Worm (Caenorhabditis elegans): ENCODE results near the gene ltd-1.

Gene ltd-1

ce11 chrII:8091528-8091927, 1.0 kb downstream of the ltd-1 start (continued):
- TF ChIP-seq daf-19 (GFP tag; conservative IDR thresholded peaks at IDR 0.05): no peak
- no peak for TF ChIP-seq T20F7.1 (GFP tag; optimal IDR thresholded peaks at IDR 0.05)
- TF ChIP-seq nhr-237 (tag; optimal IDR thresholded peaks at IDR 0.05): no peak
- no peak for TF ChIP-seq egl-27 (tag; optimal IDR thresholded peaks at IDR 0.05)
- no peak for TF ChIP-seq zfp-3 (GFP tag; conservative IDR thresholded peaks at IDR 0.05)
- no peak for TF ChIP-seq skn-1 (tag; optimal IDR thresholded peaks at IDR 0.05)
- peak; percentile 62 for TF ChIP-seq duxl-1 (tag; optimal IDR thresholded peaks at IDR 0.05; ENCODE audit: poor library complexity)
- no peak for TF ChIP-seq R02D3.7 (tag; optimal IDR thresholded peaks at IDR 0.05)
- TF ChIP-seq dve-1 (tag; optimal IDR thresholded peaks at IDR 0.05; ENCODE audit: insufficient read depth): peak; percentile 67
- no peak for TF ChIP-seq Y105C5A.15 (GFP tag; IDR thresholded peaks at IDR 0.05)
- no peak for TF ChIP-seq D1046.2 (GFP tag; IDR thresholded peaks at IDR 0.05)
- no peak for TF ChIP-seq hif-1 (tag; optimal IDR thresholded peaks at IDR 0.05)
- no peak for TF ChIP-seq madf-9 (GFP tag; conservative IDR thresholded peaks at IDR 0.05)
- peak; percentile 40; the same call in 1 of the 2 replicates for TF ChIP-seq Y48G9A.11 (GFP tag; IDR thresholded peaks at IDR 0.05)
- no peak for TF ChIP-seq fos-1 (tag; optimal IDR thresholded peaks at IDR 0.05)
- TF ChIP-seq dmd-6 (GFP tag; IDR thresholded peaks at IDR 0.05): peak; percentile 25; the same call in 1 of the 2 replicates
- TF ChIP-seq zag-1 (tag; optimal IDR thresholded peaks at IDR 0.05): no peak
- TF ChIP-seq snpc-4 (tag; optimal IDR thresholded peaks at IDR 0.05): peak; percentile 86
- TF ChIP-seq ceh-82 (tag; optimal IDR thresholded peaks at IDR 0.05): no peak
- TF ChIP-seq zfp-2 (tag; optimal IDR thresholded peaks at IDR 0.05): no peak
- TF ChIP-seq aha-1 (tag): peak; percentile 90
- TF ChIP-seq tra-1 (GFP tag; IDR thresholded peaks at IDR 0.05): no peak
- TF ChIP-seq pha-4 (GFP tag; IDR thresholded peaks at IDR 0.05): no peak
- no peak for TF ChIP-seq pha-4 (tag; optimal IDR thresholded peaks at IDR 0.05)
- TF ChIP-seq dmd-8 (GFP tag; IDR thresholded peaks at IDR 0.05): no peak
- TF ChIP-seq daf-8 (GFP tag; IDR thresholded peaks at IDR 0.05): no peak
- peak; percentile 93 for TF ChIP-seq ama-1 (optimal IDR thresholded peaks at IDR 0.05)
- no peak; the same call in 1 of the 2 replicates for TF ChIP-seq set-16 (GFP tag; IDR thresholded peaks at IDR 0.05)
- peak; percentile 53 for TF ChIP-seq nhr-25 (tag; optimal IDR thresholded peaks at IDR 0.05; ENCODE audit: borderline replicate concordance, insufficient read depth)
- TF ChIP-seq fkh-10 (GFP tag; optimal IDR thresholded peaks at IDR 0.05): no peak
- TF ChIP-seq lin-15B (tag; optimal IDR thresholded peaks at IDR 0.05): no peak
- peak; percentile 77 for TF ChIP-seq mes-2 (tag; optimal IDR thresholded peaks at IDR 0.05; ENCODE audit: poor library complexity, severe bottlenecking)
- no peak for TF ChIP-seq lin-1 (GFP tag; IDR thresholded peaks at IDR 0.05)
- peak in 1 of 2 experiments; percentile 71 for TF ChIP-seq lsy-2 (tag; optimal IDR thresholded peaks at IDR 0.05)
- no peak for TF ChIP-seq lin-39 (tag; optimal IDR thresholded peaks at IDR 0.05)
- no peak for TF ChIP-seq unc-130 (GFP tag; optimal IDR thresholded peaks at IDR 0.05)
- 0 out of 2 replicates have a peak, but pooled peaks have one; percentile 53 for TF ChIP-seq hmg-1.1 (GFP tag; IDR thresholded peaks at IDR 0.05)
- no peak for TF ChIP-seq daf-12 (tag; optimal IDR thresholded peaks at IDR 0.05)
- 0 out of 2 replicates have a peak, but pooled peaks have one; percentile 13 for TF ChIP-seq arid-1 (GFP tag; conservative IDR thresholded peaks at IDR 0.05)
- no peak for TF ChIP-seq F10B5.3 (tag; optimal IDR thresholded peaks at IDR 0.05)
- no peak for TF ChIP-seq zip-11 (GFP tag; IDR thresholded peaks at IDR 0.05)
- no peak for TF ChIP-seq ces-1 (GFP tag; optimal IDR thresholded peaks at IDR 0.05)
- TF ChIP-seq spr-3 (GFP tag; optimal IDR thresholded peaks at IDR 0.05): no peak
- peak; percentile 75 for TF ChIP-seq mep-1 (tag; optimal IDR thresholded peaks at IDR 0.05)
- TF ChIP-seq aly-2 (tag; optimal IDR thresholded peaks at IDR 0.05): no peak
- TF ChIP-seq ceh-28 (tag; optimal IDR thresholded peaks at IDR 0.05): no peak
- TF ChIP-seq nhr-41 (GFP tag; IDR thresholded peaks at IDR 0.05): no peak
- no peak for TF ChIP-seq spr-1 (tag; optimal IDR thresholded peaks at IDR 0.05)
- TF ChIP-seq nhr-11 (tag; optimal IDR thresholded peaks at IDR 0.05): peak; percentile 37
- TF ChIP-seq lim-7 (GFP tag; IDR thresholded peaks at IDR 0.05): no peak
- TF ChIP-seq nhr-77 (tag; optimal IDR thresholded peaks at IDR 0.05): peak; percentile 56
- TF ChIP-seq lin-29 (GFP tag; IDR thresholded peaks at IDR 0.05): no peak
